Worm (Caenorhabditis elegans) whole organism, late embryonic: ENCODE data around the gene gcy-12.
A peak's percentile ranks its signal among the peaks of the same experiment; 100 is the strongest.

Experiments used
- C08G9.2 ChIP-seq: sonication (generic microtip); optimal IDR thresholded peaks from 2 replicates; lab custom pipeline; 2016; ENCODE audit warnings: mild to moderate bottlenecking, missing genetic modification characterization, moderate library complexity, missing compliant biosample characterization
- C38D4.7 ChIP-seq: fragments of 200-800 bp; sonication (Bioruptor generic); optimal IDR thresholded peaks from 2 replicates; lab custom pipeline; 2018; ENCODE audit warnings: mild to moderate bottlenecking, missing genetic modification characterization, moderate library complexity, missing compliant biosample characterization
- F13H6.1 ChIP-seq: sonication (generic microtip); optimal IDR thresholded peaks from 2 replicates; lab custom pipeline; 2016; ENCODE audit warnings: missing genetic modification characterization, missing compliant biosample characterization
- K09A11.1 ChIP-seq: sonication (generic microtip); optimal IDR thresholded peaks from 2 replicates; lab custom pipeline; 2017; ENCODE audit warnings: antibody characterized with exemption, mild to moderate bottlenecking, missing genetic modification characterization, missing compliant biosample characterization; ENCODE audit not compliant: insufficient read depth
- Y22D7AL.16 ChIP-seq: sonication (generic microtip); optimal IDR thresholded peaks from 2 replicates; lab custom pipeline; 2016; ENCODE audit warnings: missing genetic modification characterization, missing compliant biosample characterization
- ama-1 ChIP-seq: fragments of 150-350 bp; optimal IDR thresholded peaks from 2 replicates; lab custom pipeline; 2014
- ceh-14 ChIP-seq: sonication (generic microtip); optimal IDR thresholded peaks from 2 replicates; lab custom pipeline; 2016; ENCODE audit warnings: missing genotype, missing genetic modification characterization, missing compliant biosample characterization
- ceh-18 ChIP-seq: sonication (generic microtip); optimal IDR thresholded peaks from 2 replicates; lab custom pipeline; 2016; ENCODE audit warnings: missing genetic modification characterization, missing compliant biosample characterization
- ceh-2 ChIP-seq: sonication (generic microtip); optimal IDR thresholded peaks from 2 replicates; lab custom pipeline; 2016; ENCODE audit warnings: missing genotype, missing genetic modification characterization, missing compliant biosample characterization
- ceh-22 ChIP-seq: sonication (generic microtip); optimal IDR thresholded peaks from 2 replicates; lab custom pipeline; 2017; ENCODE audit warnings: missing biosample characterization, missing genetic modification characterization
- ceh-24 ChIP-seq: sonication (generic microtip); optimal IDR thresholded peaks from 2 replicates; lab custom pipeline; 2016; ENCODE audit warnings: mild to moderate bottlenecking, missing genetic modification characterization, missing compliant biosample characterization
- ceh-31 ChIP-seq: sonication (generic microtip); optimal IDR thresholded peaks from 2 replicates; lab custom pipeline; 2016; ENCODE audit warnings: missing genetic modification characterization, missing compliant biosample characterization
- ceh-34 ChIP-seq: sonication (generic microtip); optimal IDR thresholded peaks from 2 replicates; lab custom pipeline; 2016; ENCODE audit warnings: mild to moderate bottlenecking, missing genetic modification characterization, missing compliant biosample characterization
- ceh-45 ChIP-seq: fragments of 200-800 bp; sonication (Bioruptor generic); IDR thresholded peaks from 2 replicates; pipeline ENCODE4 v1.3.6; 2022; ENCODE audit warnings: missing genetic modification reagents, missing genetic modification characterization, missing compliant biosample characterization
- ceh-48 ChIP-seq: sonication (generic microtip); optimal IDR thresholded peaks from 2 replicates; lab custom pipeline; 2016; ENCODE audit warnings: missing genetic modification characterization, inconsistent platforms, missing compliant biosample characterization
- ceh-6 ChIP-seq: fragments of 200-800 bp; sonication (Bioruptor generic); optimal IDR thresholded peaks from 2 replicates; lab custom pipeline; 2018; ENCODE audit warnings: mild to moderate bottlenecking, missing genetic modification characterization, missing compliant biosample characterization
- ceh-9 ChIP-seq: sonication (generic microtip); optimal IDR thresholded peaks from 2 replicates; lab custom pipeline; 2016; ENCODE audit warnings: mild to moderate bottlenecking, missing genetic modification characterization, inconsistent platforms, missing compliant biosample characterization
- che-1 ChIP-seq: sonication (generic microtip); optimal IDR thresholded peaks from 2 replicates; lab custom pipeline; 2016; ENCODE audit warnings: mild to moderate bottlenecking, missing genetic modification characterization, missing compliant biosample characterization
- elt-2 ChIP-seq: sonication (generic microtip); optimal IDR thresholded peaks from 2 replicates; lab custom pipeline; 2016; ENCODE audit warnings: missing genetic modification reagents, missing genetic modification characterization, missing compliant biosample characterization
- elt-4 ChIP-seq: sonication (generic microtip); optimal IDR thresholded peaks from 2 replicates; lab custom pipeline; 2016; ENCODE audit warnings: missing genetic modification characterization, missing compliant biosample characterization
- eyg-1 ChIP-seq: sonication (generic microtip); optimal IDR thresholded peaks from 2 replicates; lab custom pipeline; 2016; ENCODE audit warnings: missing genotype, missing genetic modification characterization, missing compliant biosample characterization
- fax-1 ChIP-seq: sonication (generic microtip); optimal IDR thresholded peaks from 2 replicates; lab custom pipeline; 2016; ENCODE audit warnings: missing genotype, missing genetic modification characterization, missing compliant biosample characterization
- gmeb-2 ChIP-seq: sonication (generic microtip); optimal IDR thresholded peaks from 2 replicates; lab custom pipeline; 2016; ENCODE audit warnings: missing genetic modification characterization, inconsistent platforms, missing compliant biosample characterization
- hlh-6 ChIP-seq: sonication (generic microtip); optimal IDR thresholded peaks from 2 replicates; lab custom pipeline; 2016; ENCODE audit warnings: missing genotype, missing genetic modification characterization, missing compliant biosample characterization
- lin-11 ChIP-seq: fragments of 200-800 bp; sonication (Bioruptor generic); optimal IDR thresholded peaks from 2 replicates; lab custom pipeline; 2018; ENCODE audit warnings: mild to moderate bottlenecking, missing genetic modification characterization, missing compliant biosample characterization
- nhr-232 ChIP-seq: sonication (generic microtip); optimal IDR thresholded peaks from 2 replicates; lab custom pipeline; 2016; ENCODE audit warnings: missing genetic modification characterization, missing compliant biosample characterization
- npax-4 ChIP-seq: sonication (generic microtip); optimal IDR thresholded peaks from 2 replicates; lab custom pipeline; 2016; ENCODE audit warnings: missing genetic modification characterization, missing compliant biosample characterization
- pag-3 ChIP-seq: sonication (generic microtip); optimal IDR thresholded peaks from 2 replicates; lab custom pipeline; 2016; ENCODE audit warnings: missing compliant biosample characterization, missing genetic modification characterization, borderline replicate concordance
- pat-9 ChIP-seq: fragments of 200-800 bp; sonication (Bioruptor generic); optimal IDR thresholded peaks from 2 replicates; lab custom pipeline; 2018; ENCODE audit warnings: mild to moderate bottlenecking, missing genetic modification characterization, moderate library complexity, missing compliant biosample characterization
- pax-1 ChIP-seq: fragments of 150-350 bp; optimal IDR thresholded peaks from 2 replicates; lab custom pipeline; 2014; ENCODE audit warnings: missing biosample characterization, missing genetic modification characterization
- pha-4 ChIP-seq: fragments of 150-350 bp; optimal IDR thresholded peaks from 2 replicates; lab custom pipeline; 2018; ENCODE audit warnings: missing biosample characterization, missing genetic modification reagents, missing genetic modification characterization
- pros-1 ChIP-seq: fragments of 150-350 bp; optimal IDR thresholded peaks from 2 replicates; lab custom pipeline; 2014; ENCODE audit warnings: missing biosample characterization, missing genetic modification reagents, missing genetic modification characterization
- ref-2 ChIP-seq: sonication (generic microtip); optimal IDR thresholded peaks from 2 replicates; lab custom pipeline; 2016; ENCODE audit warnings: missing genetic modification characterization, missing compliant biosample characterization
- rnt-1 ChIP-seq: sonication (generic microtip); optimal IDR thresholded peaks from 2 replicates; lab custom pipeline; 2016; ENCODE audit warnings: missing genetic modification characterization, missing compliant biosample characterization
- sdc-2 ChIP-seq: sonication (generic microtip); optimal IDR thresholded peaks from 2 replicates; lab custom pipeline; 2016; ENCODE audit warnings: missing genotype, missing genetic modification characterization, missing compliant biosample characterization
- sox-2 ChIP-seq: fragments of 200-800 bp; sonication (Bioruptor generic); IDR thresholded peaks from 2 replicates; pipeline ENCODE4 v1.3.6; 2022; ENCODE audit warnings: missing genetic modification reagents, missing genetic modification characterization, missing compliant biosample characterization
- sox-4 ChIP-seq: sonication (generic microtip); optimal IDR thresholded peaks from 2 replicates; lab custom pipeline; 2017; ENCODE audit warnings: mild to moderate bottlenecking, missing genetic modification characterization, inconsistent platforms, missing compliant biosample characterization
- syd-9 ChIP-seq: sonication (generic microtip); optimal IDR thresholded peaks from 2 replicates; lab custom pipeline; 2016; ENCODE audit warnings: mild to moderate bottlenecking, missing genetic modification characterization, moderate library complexity, missing compliant biosample characterization
- tbx-2 ChIP-seq: sonication (generic microtip); optimal IDR thresholded peaks from 2 replicates; lab custom pipeline; 2016; ENCODE audit warnings: missing genetic modification characterization, missing compliant biosample characterization
- tbx-7 ChIP-seq: sonication (generic microtip); optimal IDR thresholded peaks from 2 replicates; lab custom pipeline; 2016; ENCODE audit warnings: missing genotype, missing genetic modification characterization, missing compliant biosample characterization
- unc-3 ChIP-seq, 2 experiments: fragments of 200-800 bp in 1 of 2; sonication (Bioruptor generic) in 1 of 2; sonication (generic microtip) in 1 of 2; conservative IDR thresholded peaks in 1 of 2; optimal IDR thresholded peaks in 1 of 2; 2 replicates each; pipeline versions ENCODE4 v1.3.6 to Lab custom; 2016 to 2022; ENCODE audit warnings: missing compliant biosample characterization in 2 of 2, missing genetic modification characterization in 2 of 2, missing genetic modification reagents in 1 of 2
- unc-42 ChIP-seq: sonication (generic microtip); optimal IDR thresholded peaks from 2 replicates; lab custom pipeline; 2016; ENCODE audit warnings: missing genotype, missing genetic modification characterization, missing compliant biosample characterization
- unc-55 ChIP-seq: sonication (generic microtip); optimal IDR thresholded peaks from 2 replicates; lab custom pipeline; 2017; ENCODE audit warnings: missing biosample characterization, missing genetic modification reagents, missing genetic modification characterization
- zip-5 ChIP-seq: sonication (generic microtip); optimal IDR thresholded peaks from 2 replicates; lab custom pipeline; 2016; ENCODE audit warnings: missing genetic modification characterization, missing compliant biosample characterization

Gene gcy-12

DNA sequence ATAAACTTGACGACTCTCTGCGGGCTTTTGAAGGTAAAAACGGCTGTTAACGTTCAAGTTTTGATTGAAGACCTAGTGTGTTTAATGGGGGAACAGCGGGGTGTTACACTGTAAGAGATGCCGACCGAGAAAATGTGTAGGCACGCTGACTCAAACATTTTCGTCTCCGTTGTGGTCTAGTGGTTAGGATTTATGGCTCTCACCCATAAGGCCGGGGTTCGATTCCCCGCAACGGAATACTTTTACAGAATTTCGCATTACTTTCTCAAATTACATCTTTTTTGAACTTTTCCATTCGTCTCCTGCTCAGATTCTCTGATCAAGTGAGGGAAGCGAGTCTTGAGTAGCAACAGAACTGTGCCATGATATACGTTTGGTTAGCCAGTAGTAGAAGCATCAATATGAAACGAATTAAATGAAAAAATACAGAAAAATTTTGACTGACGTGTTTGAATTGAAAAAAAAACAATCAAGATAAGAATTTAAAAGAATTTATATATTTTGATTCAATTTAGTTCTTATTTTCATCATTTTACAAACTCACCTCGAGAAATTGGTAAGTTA is 18.5 kb upstream of the gcy-12 start, which contains the start of gene ZK622.1:
ZK622.1 (plus strand) TSS at position 514 of the 564 bp plus-strand sequence.
- no peak for TF ChIP-seq ama-1 (lab: Kevin White, UChicago)
- peak; percentile 48 for TF ChIP-seq lin-11
- no peak for TF ChIP-seq ceh-34 (tag; lab: Kevin White, UChicago)
- no peak for TF ChIP-seq pax-1 (tag; lab: Kevin White, UChicago)
- no peak for TF ChIP-seq tbx-7 (tag; lab: Kevin White, UChicago)
- no peak for TF ChIP-seq unc-55 (GFP tag; lab: Kevin White, UChicago)
- no peak for TF ChIP-seq pros-1 (tag; lab: Kevin White, UChicago)
- peak; percentile 51 for TF ChIP-seq nhr-232 (tag; lab: Kevin White, UChicago)
- TF ChIP-seq rnt-1 (tag; lab: Kevin White, UChicago) = no peak
- TF ChIP-seq elt-2 (tag; lab: Kevin White, UChicago) = peak; percentile 88
- TF ChIP-seq unc-3 (GFP tag; conservative IDR thresholded peaks at IDR 0.05; lab: Robert Waterston, UW) = 0 out of 2 replicates have a peak, but pooled peaks have one; percentile 38
- peak; percentile 36 for TF ChIP-seq unc-3 (tag; optimal IDR thresholded peaks at IDR 0.05; lab: Kevin White, UChicago)
- peak; percentile 0 for TF ChIP-seq zip-5 (tag; lab: Kevin White, UChicago)
- no peak for TF ChIP-seq ceh-2 (tag; lab: Kevin White, UChicago)
- peak; percentile 37 for TF ChIP-seq Y22D7AL.16 (tag; lab: Kevin White, UChicago)
- peak; percentile 16 for TF ChIP-seq ceh-48 (tag; lab: Kevin White, UChicago)
- peak; percentile 1 for TF ChIP-seq npax-4 (tag; lab: Kevin White, UChicago)
- no peak for TF ChIP-seq ceh-31
- TF ChIP-seq fax-1 (tag; lab: Kevin White, UChicago) = peak; percentile 6
- TF ChIP-seq unc-42 (tag; lab: Kevin White, UChicago) = no peak
- TF ChIP-seq tbx-2 (tag; lab: Kevin White, UChicago) = no peak
- no peak for TF ChIP-seq pag-3 (tag; lab: Kevin White, UChicago)
- TF ChIP-seq pat-9 (tag; lab: Kevin White, UChicago) = no peak
- no peak for TF ChIP-seq ceh-22 (tag; lab: Kevin White, UChicago)
- TF ChIP-seq ceh-24 (tag; lab: Kevin White, UChicago) = no peak
- peak; percentile 5 for TF ChIP-seq ref-2 (tag; lab: Kevin White, UChicago)
- TF ChIP-seq elt-4 (tag; lab: Kevin White, UChicago) = no peak
- TF ChIP-seq ceh-18 = peak; percentile 13
- no peak for TF ChIP-seq sox-2 (GFP tag; lab: Robert Waterston, UW)
- TF ChIP-seq ceh-14 (tag; lab: Kevin White, UChicago) = no peak
- peak; percentile 18 for TF ChIP-seq gmeb-2 (tag; lab: Kevin White, UChicago)
- TF ChIP-seq che-1 = peak; percentile 58
- peak; percentile 40 for TF ChIP-seq C08G9.2 (tag; lab: Kevin White, UChicago)
- TF ChIP-seq hlh-6 (tag; lab: Kevin White, UChicago) = peak; percentile 66
- peak; percentile 73 for TF ChIP-seq ceh-6 (GFP tag; lab: Kevin White, UChicago)
- no peak for TF ChIP-seq ceh-9 (tag; lab: Kevin White, UChicago)
- TF ChIP-seq sox-4 (tag; lab: Kevin White, UChicago) = peak; percentile 27
- TF ChIP-seq eyg-1 (tag; lab: Kevin White, UChicago) = no peak
- peak; percentile 53 for TF ChIP-seq C38D4.7 (GFP tag; lab: Kevin White, UChicago)
- peak; percentile 38 for TF ChIP-seq syd-9 (tag; lab: Kevin White, UChicago)
- no peak for TF ChIP-seq ceh-45 (GFP tag; lab: Robert Waterston, UW)
- TF ChIP-seq pha-4 (tag; lab: Kevin White, UChicago) = no peak
- no peak for TF ChIP-seq F13H6.1 (tag; lab: Kevin White, UChicago)
- TF ChIP-seq K09A11.1 (tag; lab: Kevin White, UChicago) = no peak
- no peak for TF ChIP-seq sdc-2
